Fruit fly (Drosophila melanogaster) whole organism, embryonic: Measurements from ENCODE around the gene CG13055.

Source experiments
- CG14050 ChIP-seq: fragments of 200-800 bp; sonication (Bioruptor generic); IDR thresholded peaks from 3 replicates; pipeline ENCODE4 v1.3.6; 2022; ENCODE audit warnings: missing biosample characterization, missing genetic modification characterization
- CG14667 ChIP-seq: fragments of 200-800 bp; sonication (Bioruptor generic); IDR thresholded peaks from 2 replicates; pipeline ENCODE4 v1.3.6; 2022; ENCODE audit warnings: missing biosample characterization, missing genetic modification characterization
- CG2120 ChIP-seq: fragments of 200-800 bp; sonication (Bioruptor generic); optimal IDR thresholded peaks from 3 replicates; lab custom pipeline; 2016; ENCODE audit warnings: missing biosample characterization, missing genetic modification characterization
- CG2199 ChIP-seq: fragments of 200-800 bp; sonication (Bioruptor generic); IDR thresholded peaks from 3 replicates; pipeline ENCODE4 v1.3.6; 2022; ENCODE audit warnings: missing biosample characterization, missing genetic modification characterization
- CG2678 ChIP-seq: fragments of 200-800 bp; sonication (Bioruptor generic); optimal IDR thresholded peaks from 3 replicates; lab custom pipeline; 2019; ENCODE audit warnings: missing biosample characterization, mild to moderate bottlenecking, missing genetic modification characterization, moderate library complexity
- CG4707 ChIP-seq: fragments of 200-800 bp; sonication (Bioruptor generic); optimal IDR thresholded peaks from 2 replicates; lab custom pipeline; 2018; ENCODE audit warnings: missing biosample characterization, mild to moderate bottlenecking, missing genetic modification characterization, moderate library complexity
- CG7556 ChIP-seq: fragments of 200-800 bp; sonication (Bioruptor generic); optimal IDR thresholded peaks from 2 replicates; lab custom pipeline; 2017; ENCODE audit warnings: missing biosample characterization, mild to moderate bottlenecking, missing genetic modification characterization
- Side ChIP-seq: fragments of 200-800 bp; sonication (Bioruptor generic); optimal IDR thresholded peaks from 2 replicates; lab custom pipeline; 2016; ENCODE audit warnings: missing biosample characterization, missing genetic modification characterization
- az2 ChIP-seq: fragments of 200-800 bp; sonication (Bioruptor generic); optimal IDR thresholded peaks from 3 replicates; lab custom pipeline; 2016; ENCODE audit warnings: missing biosample characterization, missing genetic modification characterization
- jigr1 ChIP-seq: fragments of 200-800 bp; sonication (Bioruptor generic); IDR thresholded peaks from 3 replicates; pipeline ENCODE4 v1.3.6; 2022; ENCODE audit warnings: missing biosample characterization, missing genetic modification characterization
- pzg ChIP-seq: fragments of 200-800 bp; sonication (Bioruptor generic); optimal IDR thresholded peaks from 3 replicates; lab custom pipeline; 2018; ENCODE audit warnings: missing biosample characterization, mild to moderate bottlenecking, missing genetic modification characterization, moderate library complexity
- slp2 ChIP-seq: fragments of 200-800 bp; sonication (Bioruptor generic); optimal IDR thresholded peaks from 2 replicates; lab custom pipeline; 2016; ENCODE audit warnings: missing biosample characterization, missing genetic modification characterization

DNA sequence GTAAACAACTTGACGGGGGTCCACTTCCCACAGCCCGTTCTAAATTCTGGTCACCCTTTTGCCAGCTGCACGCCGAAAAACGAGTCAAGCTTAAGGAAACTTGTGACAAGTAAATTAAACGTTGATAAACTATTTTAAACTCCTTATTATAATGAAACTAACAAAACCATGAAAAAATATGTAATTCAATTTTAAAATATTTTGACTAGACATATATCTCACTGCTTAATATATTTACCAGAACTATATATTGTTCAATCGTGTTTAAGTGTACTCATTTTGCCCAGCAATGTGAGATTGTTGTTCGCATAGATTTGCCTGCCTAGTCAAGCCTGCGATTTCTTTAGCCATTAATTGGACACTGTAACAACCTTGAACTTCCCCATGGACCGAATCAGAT is 7.4 kb upstream of the CG13055 start, which contains the start of gene CG13053:
- TF ChIP-seq Side (no peak), CG14667 (GFP tag; lab: Robert Waterston, UW) (no peak), CG4707 (GFP tag; lab: Kevin White, UChicago) (no peak), CG7556 (GFP tag; lab: Kevin White, UChicago) (no peak), CG2120 (GFP tag; lab: Kevin White, UChicago) (no peak), pzg (GFP tag; lab: Kevin White, UChicago) (no peak), CG2199 (GFP tag; lab: Robert Waterston, UW) (no peak), CG14050 (no peak), CG2678 (tag; lab: Kevin White, UChicago) (no peak), jigr1 (GFP tag; lab: Robert Waterston, UW) (no peak), az2 (GFP tag; lab: Kevin White, UChicago) (no peak), slp2 (GFP tag; lab: Kevin White, UChicago) (no peak)
